Worm (Caenorhabditis elegans) whole organism, young adult: Measurements from ENCODE around the gene srd-16.

Experiments used
- B0261.1 ChIP-seq: sonication (generic microtip); optimal IDR thresholded peaks from 2 replicates; lab custom pipeline; 2016; ENCODE audit warnings: mild to moderate bottlenecking, missing genetic modification characterization, moderate library complexity, missing compliant biosample characterization
- B0336.3 ChIP-seq: fragments of 200-800 bp; sonication (Bioruptor generic); IDR thresholded peaks from 2 replicates; pipeline ENCODE4 v1.3.6; 2022; ENCODE audit warnings: missing genetic modification characterization, missing compliant biosample characterization
- C06A6.2 ChIP-seq: fragments of 200-800 bp; sonication (Bioruptor generic); conservative IDR thresholded peaks from 2 replicates; pipeline ENCODE4 v1.3.6; 2022; ENCODE audit warnings: missing genetic modification characterization, missing compliant biosample characterization
- D2030.7 ChIP-seq: fragments of 200-800 bp; sonication (Bioruptor generic); IDR thresholded peaks from 2 replicates; pipeline ENCODE4 v1.3.6; 2022; ENCODE audit warnings: missing genetic modification reagents, missing genetic modification characterization, missing compliant biosample characterization
- F10E7.11 ChIP-seq: sonication (generic microtip); optimal IDR thresholded peaks from 2 replicates; lab custom pipeline; 2017; ENCODE audit warnings: mild to moderate bottlenecking, missing genetic modification characterization, moderate library complexity, missing compliant biosample characterization
- F37B4.10 ChIP-seq: fragments of 200-800 bp; sonication (Bioruptor generic); IDR thresholded peaks from 2 replicates; pipeline ENCODE4 v1.3.6; 2022; ENCODE audit warnings: missing genetic modification characterization, missing compliant biosample characterization
- F49E8.2 ChIP-seq: sonication (generic microtip); optimal IDR thresholded peaks from 3 replicates; lab custom pipeline; 2017; ENCODE audit warnings: missing genetic modification characterization, mild to moderate bottlenecking, missing compliant biosample characterization, antibody characterized with exemption, moderate library complexity; ENCODE audit not compliant: insufficient read depth
- F55B11.4 ChIP-seq: sonication (generic microtip); optimal IDR thresholded peaks from 2 replicates; lab custom pipeline; 2016; ENCODE audit warnings: missing compliant biosample characterization, missing genetic modification characterization, borderline replicate concordance; ENCODE audit not compliant: insufficient read depth
- F57A8.1 ChIP-seq: fragments of 200-800 bp; sonication (Bioruptor generic); optimal IDR thresholded peaks from 2 replicates; lab custom pipeline; 2018; ENCODE audit warnings: mild to moderate bottlenecking, missing genetic modification characterization, moderate library complexity, missing compliant biosample characterization
- F57C9.4 ChIP-seq: sonication (generic microtip); optimal IDR thresholded peaks from 2 replicates; lab custom pipeline; 2017; ENCODE audit warnings: mild to moderate bottlenecking, missing genetic modification characterization, missing compliant biosample characterization
- aptf-3 ChIP-seq: fragments of 200-800 bp; sonication (Bioruptor generic); IDR thresholded peaks from 2 replicates; pipeline ENCODE4 v1.3.6; 2022; ENCODE audit warnings: missing genetic modification characterization, missing compliant biosample characterization
- attf-6 ChIP-seq: fragments of 200-800 bp; sonication (Bioruptor generic); IDR thresholded peaks from 2 replicates; pipeline ENCODE4 v1.3.6; 2022; ENCODE audit warnings: missing genetic modification reagents, missing genetic modification characterization, missing compliant biosample characterization
- bed-2 ChIP-seq: fragments of 200-800 bp; sonication (Bioruptor generic); IDR thresholded peaks from 2 replicates; pipeline ENCODE4 v1.3.6; 2022; ENCODE audit warnings: missing genetic modification reagents, missing genetic modification characterization, missing compliant biosample characterization
- ceh-27 ChIP-seq: fragments of 200-800 bp; sonication (Bioruptor generic); optimal IDR thresholded peaks from 2 replicates; lab custom pipeline; 2018; ENCODE audit warnings: mild to moderate bottlenecking, missing genetic modification characterization, moderate library complexity, missing compliant biosample characterization
- ceh-58 ChIP-seq: fragments of 200-800 bp; sonication (Bioruptor generic); IDR thresholded peaks from 2 replicates; pipeline ENCODE4 v1.3.6; 2022; ENCODE audit warnings: missing genetic modification characterization, missing compliant biosample characterization
- ceh-91 ChIP-seq: fragments of 200-800 bp; sonication (Bioruptor generic); IDR thresholded peaks from 2 replicates; pipeline ENCODE4 v1.3.6; 2022; ENCODE audit warnings: missing genetic modification reagents, missing genetic modification characterization, missing compliant biosample characterization
- egl-18 ChIP-seq: fragments of 200-800 bp; sonication (Bioruptor generic); IDR thresholded peaks from 2 replicates; pipeline ENCODE4 v1.3.6; 2022; ENCODE audit warnings: missing genetic modification reagents, missing genetic modification characterization, missing compliant biosample characterization
- gei-17 ChIP-seq: fragments of 200-800 bp; sonication (Bioruptor generic); optimal IDR thresholded peaks from 2 replicates; lab custom pipeline; 2018; ENCODE audit warnings: mild to moderate bottlenecking, missing genetic modification characterization, missing compliant biosample characterization
- hlh-12 ChIP-seq: sonication (generic microtip); optimal IDR thresholded peaks from 2 replicates; lab custom pipeline; 2016; ENCODE audit warnings: missing genetic modification characterization, missing compliant biosample characterization
- hmg-1.2 ChIP-seq: fragments of 200-800 bp; sonication (Bioruptor generic); IDR thresholded peaks from 2 replicates; pipeline ENCODE4 v1.3.6; 2022; ENCODE audit warnings: missing genetic modification reagents, missing genetic modification characterization, missing compliant biosample characterization
- lsy-27 ChIP-seq: sonication (generic microtip); optimal IDR thresholded peaks from 2 replicates; lab custom pipeline; 2017; ENCODE audit warnings: missing genetic modification characterization, mild to moderate bottlenecking, missing compliant biosample characterization, antibody characterized with exemption, missing genotype, borderline replicate concordance; ENCODE audit not compliant: insufficient read depth
- mcd-1 ChIP-seq: fragments of 200-800 bp; sonication (Bioruptor generic); IDR thresholded peaks from 2 replicates; pipeline ENCODE4 v1.3.6; 2022; ENCODE audit warnings: missing genetic modification reagents, missing genetic modification characterization, missing compliant biosample characterization
- mel-28 ChIP-seq: sonication (generic microtip); optimal IDR thresholded peaks from 2 replicates; lab custom pipeline; 2016; ENCODE audit warnings: borderline replicate concordance, mild to moderate bottlenecking, missing genetic modification characterization, missing compliant biosample characterization
- mes-4 ChIP-seq: sonication (generic microtip); optimal IDR thresholded peaks from 2 replicates; lab custom pipeline; 2016; ENCODE audit warnings: missing genotype, missing genetic modification characterization, missing compliant biosample characterization
- mxl-1 ChIP-seq: sonication (generic microtip); optimal IDR thresholded peaks from 2 replicates; lab custom pipeline; 2016; ENCODE audit warnings: missing genetic modification characterization, missing compliant biosample characterization
- nfya-2 ChIP-seq: fragments of 200-800 bp; sonication (Bioruptor generic); IDR thresholded peaks from 2 replicates; pipeline ENCODE4 v1.3.6; 2022; ENCODE audit warnings: missing genetic modification reagents, missing genetic modification characterization, missing compliant biosample characterization
- pbrm-1 ChIP-seq: fragments of 200-800 bp; sonication (Bioruptor generic); IDR thresholded peaks from 2 replicates; pipeline ENCODE4 v1.3.6; 2022; ENCODE audit warnings: missing genetic modification reagents, missing genetic modification characterization, missing compliant biosample characterization
- rpc-1 ChIP-seq, 2 experiments: fragments of 150-350 bp in 1 of 2; sonication (generic microtip) in 1 of 2; optimal IDR thresholded peaks; 2 replicates each; lab custom pipeline; 2014 to 2018; ENCODE audit warnings: missing biosample characterization in 1 of 2, missing genetic modification characterization in 1 of 2, missing genetic modification reagents in 1 of 2, missing genotype in 1 of 2
- sdz-38 ChIP-seq: sonication (generic microtip); optimal IDR thresholded peaks from 2 replicates; lab custom pipeline; 2016; ENCODE audit warnings: missing genotype, missing genetic modification characterization, missing compliant biosample characterization
- snpc-1.1 ChIP-seq: sonication (generic microtip); optimal IDR thresholded peaks from 2 replicates; lab custom pipeline; 2017; ENCODE audit warnings: missing genetic modification characterization, mild to moderate bottlenecking, missing compliant biosample characterization, antibody characterized with exemption, moderate library complexity, missing genotype, missing genetic modification reagents; ENCODE audit not compliant: insufficient read depth
- snpc-1.3 ChIP-seq: sonication (generic microtip); optimal IDR thresholded peaks from 2 replicates; lab custom pipeline; 2017; ENCODE audit warnings: missing genetic modification characterization, mild to moderate bottlenecking, missing compliant biosample characterization, antibody characterized with exemption, moderate library complexity, missing genotype, missing genetic modification reagents; ENCODE audit not compliant: insufficient read depth
- snpc-3.4 ChIP-seq: sonication (generic microtip); optimal IDR thresholded peaks from 2 replicates; lab custom pipeline; 2017; ENCODE audit warnings: missing genetic modification characterization, mild to moderate bottlenecking, missing compliant biosample characterization, antibody characterized with exemption, moderate library complexity, missing genotype, missing genetic modification reagents
- sptf-2 ChIP-seq: fragments of 200-800 bp; sonication (Bioruptor generic); optimal IDR thresholded peaks from 2 replicates; lab custom pipeline; 2018; ENCODE audit warnings: mild to moderate bottlenecking, missing genetic modification characterization, missing compliant biosample characterization
- tbp1 ChIP-seq: fragments of 200-800 bp; sonication (Bioruptor generic); optimal IDR thresholded peaks from 2 replicates; lab custom pipeline; 2018; ENCODE audit warnings: mild to moderate bottlenecking, missing genetic modification characterization, missing compliant biosample characterization
- tbx-9 ChIP-seq: sonication (generic microtip); optimal IDR thresholded peaks from 2 replicates; lab custom pipeline; 2016; ENCODE audit warnings: borderline replicate concordance, missing genetic modification characterization, inconsistent platforms, missing compliant biosample characterization
- tlf-1 ChIP-seq: fragments of 200-800 bp; sonication (Bioruptor generic); optimal IDR thresholded peaks from 2 replicates; lab custom pipeline; 2018; ENCODE audit warnings: mild to moderate bottlenecking, missing genetic modification characterization, missing compliant biosample characterization
- unc-130 ChIP-seq: sonication (generic microtip); optimal IDR thresholded peaks from 2 replicates; lab custom pipeline; 2016; ENCODE audit warnings: missing genetic modification reagents, missing genetic modification characterization, missing compliant biosample characterization
- unc-62 ChIP-seq: fragments of 150-350 bp; optimal IDR thresholded peaks from 2 replicates; lab custom pipeline; 2014; ENCODE audit warnings: missing biosample characterization, missing genetic modification reagents, missing genetic modification characterization
- ztf-18 ChIP-seq: sonication (generic microtip); optimal IDR thresholded peaks from 2 replicates; lab custom pipeline; 2016; ENCODE audit warnings: missing genotype, mild to moderate bottlenecking, missing genetic modification characterization, missing compliant biosample characterization
- ztf-25 ChIP-seq: fragments of 200-800 bp; sonication (Bioruptor generic); IDR thresholded peaks from 2 replicates; pipeline ENCODE4 v1.3.6; 2022; ENCODE audit warnings: missing genetic modification reagents, missing genetic modification characterization, missing compliant biosample characterization
- ztf-3 ChIP-seq: fragments of 200-800 bp; sonication (Bioruptor generic); optimal IDR thresholded peaks from 2 replicates; lab custom pipeline; 2018; ENCODE audit warnings: mild to moderate bottlenecking, missing genetic modification characterization, missing compliant biosample characterization
- ztf-6 ChIP-seq: fragments of 200-800 bp; sonication (Bioruptor generic); IDR thresholded peaks from 2 replicates; pipeline ENCODE4 v1.3.6; 2022; ENCODE audit warnings: missing genetic modification reagents, missing genetic modification characterization, missing compliant biosample characterization

The srd-16 gene

ce11 chrV:5912426-5912825 lies 12.6 kb upstream of the srd-16 start, which contains the start of gene C04E6.13:
Gene C04E6.13, plus strand, starts transcription at chrV:5912726.
- no peak for TF ChIP-seq tbx-9 (tag; lab: Kevin White, UChicago)
- TF ChIP-seq F57C9.4 (tag; lab: Kevin White, UChicago) = no peak
- no peak for TF ChIP-seq gei-17 (GFP tag; lab: Kevin White, UChicago)
- TF ChIP-seq bed-2 (GFP tag; lab: Robert Waterston, UW) = no peak
- TF ChIP-seq ceh-58 = no peak
- no peak for TF ChIP-seq tlf-1 (GFP tag; lab: Kevin White, UChicago)
- no peak for TF ChIP-seq ztf-25 (GFP tag; lab: Robert Waterston, UW)
- TF ChIP-seq D2030.7 = no peak
- TF ChIP-seq F57A8.1 (GFP tag; lab: Kevin White, UChicago) = no peak
- no peak for TF ChIP-seq ceh-91
- no peak for TF ChIP-seq ztf-18 (tag; lab: Kevin White, UChicago)
- TF ChIP-seq mes-4 = no peak
- TF ChIP-seq lsy-27 = no peak
- no peak for TF ChIP-seq F49E8.2 (tag; lab: Kevin White, UChicago)
- no peak for TF ChIP-seq nfya-2 (GFP tag; lab: Robert Waterston, UW)
- no peak for TF ChIP-seq sptf-2
- no peak for TF ChIP-seq F37B4.10 (GFP tag; lab: Robert Waterston, UW)
- no peak for TF ChIP-seq ceh-27 (GFP tag; lab: Kevin White, UChicago)
- TF ChIP-seq snpc-1.1 (tag; lab: Kevin White, UChicago) = no peak

ce11 chrV:5907090-5907489 lies 7.2 kb upstream of the srd-16 start, which contains the start of gene C04E6.4:
Gene C04E6.4, plus strand, starts transcription at chrV:5907390.
- TF ChIP-seq snpc-3.4 (tag; lab: Kevin White, UChicago) (no peak), unc-130 (no peak), ztf-3 (GFP tag; lab: Kevin White, UChicago) (no peak), B0336.3 (GFP tag; lab: Robert Waterston, UW) (no peak), mel-28 (tag; lab: Kevin White, UChicago) (no peak)

- no peak for TF ChIP-seq B0261.1 (tag; lab: Kevin White, UChicago)
- TF ChIP-seq unc-62 (GFP tag; lab: Kevin White, UChicago) = no peak
- no peak for TF ChIP-seq rpc-1 (optimal IDR thresholded peaks at IDR 0.05; lab: Kevin White, UChicago)
- no peak for TF ChIP-seq rpc-1 (tag; optimal IDR thresholded peaks at IDR 0.05; lab: Kevin White, UChicago)
- no peak for TF ChIP-seq pbrm-1
Measured at ce11 chrV:5906252-5906651, 6.4 kb upstream of the srd-16 start, which contains the start of gene srd-15. Gene srd-15, minus strand, starts transcription at chrV:5906352.

- no peak for TF ChIP-seq gei-17 (GFP tag; lab: Kevin White, UChicago)
Measured at ce11 chrV:5901833-5902232, 2.0 kb upstream of the srd-16 start, which contains the start of gene C04E6.5. Gene C04E6.5, plus strand, starts transcription at chrV:5902133.

- TF ChIP-seq hlh-12 (no peak), snpc-1.3 (tag; lab: Kevin White, UChicago) (no peak), aptf-3 (GFP tag; lab: Robert Waterston, UW) (no peak), ceh-58 (no peak), hmg-1.2 (no peak), sdz-38 (tag; lab: Kevin White, UChicago) (no peak), C06A6.2 (no peak), mcd-1 (no peak), tbp1 (GFP tag; lab: Kevin White, UChicago) (no peak), ztf-6 (GFP tag; lab: Robert Waterston, UW) (no peak), mxl-1 (tag; lab: Kevin White, UChicago) (no peak), egl-18 (GFP tag; lab: Robert Waterston, UW) (no peak), F10E7.11 (no peak), ceh-27 (GFP tag; lab: Kevin White, UChicago) (no peak), pbrm-1 (no peak), attf-6 (no peak), F55B11.4 (tag; lab: Kevin White, UChicago) (no peak)
Measured at ce11 chrV:5895021-5895420, 4.8 kb downstream of the srd-16 start, which contains the start of gene grd-9. Gene grd-9, plus strand, starts transcription at chrV:5895321.
